Fruit fly (Drosophila melanogaster) whole organism: ENCODE results near the gene mab-21.

Source experiments
- CG8478 ChIP-seq: fragments of >200 bp; optimal IDR thresholded peaks from 2 replicates; lab custom pipeline; 2018; ENCODE audit warnings: inconsistent platforms
- Dll ChIP-seq: fragments of >200 bp; optimal IDR thresholded peaks from 2 replicates; lab custom pipeline; 2017
- EcR ChIP-seq, 2 experiments: fragments of >200 bp; optimal IDR thresholded peaks; 2 replicates each; lab custom pipeline; 2017; ENCODE audit warnings: missing biosample characterization in 2 of 2, missing genetic modification characterization in 2 of 2, missing genetic modification reagents in 2 of 2
- pan ChIP-seq: fragments of >200 bp; optimal IDR thresholded peaks from 2 replicates; lab custom pipeline; 2017
- psq ChIP-seq: fragments of >200 bp; optimal IDR thresholded peaks from 2 replicates; lab custom pipeline; 2017
- usp ChIP-seq: fragments of >200 bp; optimal IDR thresholded peaks from 2 replicates; lab custom pipeline; 2017; ENCODE audit warnings: missing biosample characterization, missing genetic modification characterization, mixed read lengths

Gene mab-21

dm6 chrX:6007502-6007901, 5.5 kb downstream of the mab-21 start:
- TF ChIP-seq psq (no peak), EcR (GFP tag; optimal IDR thresholded peaks at IDR 0.05; lab: Kevin White, UChicago) (no peak), Dll (lab: Kevin White, UChicago) (no peak), pan (no peak), CG8478 (lab: Kevin White, UChicago) (no peak), usp (no peak)

- TF ChIP-seq pan (no peak), usp (no peak), EcR (GFP tag; optimal IDR thresholded peaks at IDR 0.05; lab: Kevin White, UChicago) (no peak), CG8478 (lab: Kevin White, UChicago) (no peak), psq (no peak), Dll (lab: Kevin White, UChicago) (no peak)
Observed at dm6 chrX:6003830-6004229, 9.2 kb downstream of the mab-21 start.

dm6 chrX:6000747-6001426, 12.1 kb downstream of the mab-21 start, which contains the start of gene CG4766:
Gene CG4766, minus strand, starts transcription at chrX:6000797.
- TF ChIP-seq psq (no peak), Dll (lab: Kevin White, UChicago) (peak; percentile 15)

DNA sequence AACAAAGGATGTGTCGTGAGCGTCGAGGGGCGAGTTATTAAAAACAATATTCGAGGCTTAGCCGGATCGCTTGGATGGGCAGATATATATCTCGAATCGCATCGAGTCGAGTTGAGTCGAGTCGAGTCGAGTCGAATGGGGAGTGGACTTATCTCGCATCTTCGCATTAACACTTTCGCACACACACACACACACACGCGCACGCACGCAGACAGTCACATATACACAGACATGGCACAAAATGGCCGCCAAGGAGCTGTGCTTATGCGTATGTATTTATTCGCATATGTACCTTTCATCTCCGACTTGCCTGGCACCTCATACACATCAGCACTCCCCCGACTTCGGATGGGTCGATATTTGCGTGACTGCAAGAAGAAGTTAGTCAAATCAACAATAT, 15.1 kb downstream of the mab-21 start:
- no peak for TF ChIP-seq pan
- no peak for TF ChIP-seq Dll (lab: Kevin White, UChicago)
- no peak for TF ChIP-seq EcR (GFP tag; optimal IDR thresholded peaks at IDR 0.05; lab: Kevin White, UChicago)
- no peak for TF ChIP-seq psq
- no peak for TF ChIP-seq usp

DNA sequence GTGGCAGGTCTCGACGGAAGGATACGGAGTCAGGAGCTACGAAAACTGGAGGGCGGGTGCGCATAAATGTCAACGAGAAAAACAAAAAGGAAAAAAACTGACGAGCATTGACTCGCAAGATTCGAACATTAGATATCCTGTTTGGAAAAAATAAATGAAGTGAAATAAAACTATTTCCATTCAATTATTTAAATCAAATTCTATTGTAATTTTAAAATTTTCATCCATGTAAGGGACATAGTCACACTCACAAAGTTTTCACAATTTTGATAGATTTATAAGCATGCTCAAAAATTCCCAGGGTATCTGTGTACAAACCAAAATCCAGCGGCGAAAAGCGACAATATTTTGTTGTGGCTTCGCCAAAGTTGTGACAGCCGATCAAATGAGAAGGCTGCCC, 17.0 kb downstream of the mab-21 start:
- TF ChIP-seq usp, result no peak
- no peak for TF ChIP-seq pan
- TF ChIP-seq CG8478 (lab: Kevin White, UChicago), result no peak
- TF ChIP-seq psq, result no peak
- no peak for TF ChIP-seq EcR (GFP tag; optimal IDR thresholded peaks at IDR 0.05; lab: Kevin White, UChicago)
- TF ChIP-seq Dll (lab: Kevin White, UChicago), result no peak

dm6 chrX:5992767-5993325, 20.1 kb downstream of the mab-21 start:
- no peak for TF ChIP-seq pan
- TF ChIP-seq psq, result no peak
- no peak for TF ChIP-seq usp
- TF ChIP-seq CG8478 (lab: Kevin White, UChicago), result no peak
- no peak for TF ChIP-seq Dll (lab: Kevin White, UChicago)
- TF ChIP-seq EcR (GFP tag; optimal IDR thresholded peaks at IDR 0.05; lab: Kevin White, UChicago), result no peak

dm6 chrX:5992141-5992540, 20.8 kb downstream of the mab-21 start:
- TF ChIP-seq usp (no peak), CG8478 (lab: Kevin White, UChicago) (no peak)

- no peak for TF ChIP-seq CG8478 (lab: Kevin White, UChicago)
- TF ChIP-seq pan, result no peak
- no peak for TF ChIP-seq Dll (lab: Kevin White, UChicago)
- TF ChIP-seq EcR (GFP tag; optimal IDR thresholded peaks at IDR 0.05; lab: Kevin White, UChicago), result no peak
- TF ChIP-seq usp, result no peak
- TF ChIP-seq psq, result no peak
Observed at dm6 chrX:5989368-5989767, 23.6 kb downstream of the mab-21 start.

dm6 chrX:5988088-5988987, 24.6 kb downstream of the mab-21 start, which contains the start of gene CG5966:
Gene CG5966, plus strand, starts transcription at chrX:5988791.
- TF ChIP-seq psq (no peak), Dll (lab: Kevin White, UChicago) (no peak), pan (no peak), usp (no peak), CG8478 (lab: Kevin White, UChicago) (no peak), EcR (GFP tag; optimal IDR thresholded peaks at IDR 0.05; lab: Kevin White, UChicago) (no peak)

DNA sequence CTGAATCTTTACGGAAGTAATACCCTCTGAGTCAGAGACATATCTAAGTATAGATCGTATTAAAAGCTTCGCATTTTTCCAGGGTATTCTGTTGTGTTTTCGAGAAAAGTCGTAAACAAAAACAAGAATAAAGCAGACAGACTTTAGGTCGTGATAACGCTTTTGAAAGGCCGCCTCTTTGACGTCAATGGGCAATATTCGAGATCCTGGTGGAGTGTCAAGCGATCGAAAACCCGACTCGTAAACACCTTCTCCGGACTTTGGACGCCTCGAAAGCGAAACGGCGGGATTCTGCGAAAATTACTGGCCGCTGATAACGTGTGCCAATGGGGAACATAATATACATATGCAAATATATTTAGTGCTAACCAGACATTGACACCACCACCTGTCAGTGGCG, 25.6 kb downstream of the mab-21 start:
- TF ChIP-seq usp, result no peak
- no peak for TF ChIP-seq CG8478 (lab: Kevin White, UChicago)
- TF ChIP-seq pan, result no peak
- TF ChIP-seq psq, result no peak
- no peak for TF ChIP-seq EcR (GFP tag; optimal IDR thresholded peaks at IDR 0.05; lab: Kevin White, UChicago)
- no peak for TF ChIP-seq Dll (lab: Kevin White, UChicago)

DNA sequence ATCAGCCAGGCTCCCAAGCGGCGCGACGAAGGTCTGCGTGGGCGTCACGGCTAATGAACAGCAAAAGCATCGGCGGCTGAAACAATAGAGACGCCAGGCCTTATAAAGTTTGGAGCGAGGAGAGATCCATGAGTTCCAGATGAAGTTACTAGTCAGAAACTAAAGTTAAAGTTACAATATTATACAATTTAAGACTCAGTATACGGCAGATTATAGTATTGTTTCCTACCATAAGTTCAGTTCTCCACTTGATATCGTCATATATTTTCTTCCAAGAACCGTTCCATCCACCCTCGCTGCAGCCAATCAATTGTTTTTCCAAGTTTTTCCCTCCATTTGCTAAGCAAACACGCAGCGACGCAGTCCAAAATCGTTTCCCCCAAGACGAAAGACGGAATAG, 29.6 kb downstream of the mab-21 start:
- TF ChIP-seq CG8478 (lab: Kevin White, UChicago), result no peak
- TF ChIP-seq EcR (GFP tag; optimal IDR thresholded peaks at IDR 0.05; lab: Kevin White, UChicago), result no peak
- TF ChIP-seq pan, result no peak
- no peak for TF ChIP-seq Dll (lab: Kevin White, UChicago)
- TF ChIP-seq psq, result no peak
- no peak for TF ChIP-seq usp

dm6 chrX:5981410-5981809, 31.6 kb downstream of the mab-21 start:
- TF ChIP-seq CG8478 (lab: Kevin White, UChicago), result no peak
- no peak for TF ChIP-seq psq
- no peak for TF ChIP-seq Dll (lab: Kevin White, UChicago)
- no peak for TF ChIP-seq usp
- TF ChIP-seq EcR (GFP tag; optimal IDR thresholded peaks at IDR 0.05; lab: Kevin White, UChicago), result no peak
- no peak for TF ChIP-seq pan
